Worm (Caenorhabditis elegans) whole organism, early embryonic: ENCODE measurements around the gene C53A3.3.

ENCODE experiments used
- ama-1 ChIP-seq: fragments of 150-350 bp; optimal IDR thresholded peaks from 2 replicates; lab custom pipeline; 2014
- ceh-13 ChIP-seq: fragments of 200-800 bp; sonication (Bioruptor generic); optimal IDR thresholded peaks from 2 replicates; lab custom pipeline; 2018; ENCODE audit warnings: mild to moderate bottlenecking, missing genetic modification characterization, missing compliant biosample characterization
- ceh-36 ChIP-seq: sonication (generic microtip); optimal IDR thresholded peaks from 2 replicates; lab custom pipeline; 2016; ENCODE audit warnings: missing genetic modification characterization, inconsistent platforms, missing compliant biosample characterization
- flt-1 ChIP-seq: fragments of 200-800 bp; sonication (Bioruptor generic); IDR thresholded peaks from 2 replicates; pipeline ENCODE4 v1.3.6; 2022; ENCODE audit warnings: missing genetic modification characterization, missing compliant biosample characterization
- sea-1 ChIP-seq: fragments of 200-800 bp; sonication (Bioruptor generic); conservative IDR thresholded peaks from 2 replicates; pipeline ENCODE4 v1.3.6; 2022; ENCODE audit warnings: missing genetic modification characterization, missing compliant biosample characterization
- tbx-37 ChIP-seq: fragments of 200-800 bp; sonication (Bioruptor generic); conservative IDR thresholded peaks from 2 replicates; pipeline ENCODE4 v1.3.6; 2022; ENCODE audit warnings: missing genetic modification reagents, missing genetic modification characterization, missing compliant biosample characterization
- tra-4 ChIP-seq: sonication (generic microtip); optimal IDR thresholded peaks from 2 replicates; lab custom pipeline; 2017; ENCODE audit warnings: missing genetic modification characterization, missing compliant biosample characterization

DNA sequence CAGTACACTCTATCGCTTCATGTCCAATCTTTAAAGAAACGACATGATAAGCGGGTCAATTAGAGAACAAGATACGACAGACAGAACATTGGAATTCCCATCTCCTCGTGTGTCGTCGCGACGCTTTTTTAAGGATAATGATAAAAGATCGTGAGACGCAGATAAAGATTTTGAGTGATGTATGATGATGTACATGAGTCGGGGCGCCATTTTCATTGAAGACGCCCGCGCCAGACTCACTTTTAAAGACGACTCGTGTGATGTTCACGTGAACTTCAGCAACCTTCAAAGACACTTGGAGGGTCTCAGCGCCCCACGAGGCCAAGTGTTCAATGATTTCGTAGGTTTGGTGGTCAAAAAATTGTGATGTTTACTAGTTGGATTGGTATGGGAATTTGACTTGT lies 12.0 kb downstream of the C53A3.3 start:
- TF ChIP-seq flt-1 (no peak), tra-4 (tag; lab: Kevin White, UChicago) (no peak), ama-1 (no peak), ceh-13 (GFP tag; lab: Kevin White, UChicago) (no peak), ceh-36 (no peak), tbx-37 (GFP tag; lab: Robert Waterston, UW) (no peak), sea-1 (no peak)
